Worm (Caenorhabditis elegans): ENCODE results near the gene EGAP1.1.

Gene EGAP1.1

DNA sequence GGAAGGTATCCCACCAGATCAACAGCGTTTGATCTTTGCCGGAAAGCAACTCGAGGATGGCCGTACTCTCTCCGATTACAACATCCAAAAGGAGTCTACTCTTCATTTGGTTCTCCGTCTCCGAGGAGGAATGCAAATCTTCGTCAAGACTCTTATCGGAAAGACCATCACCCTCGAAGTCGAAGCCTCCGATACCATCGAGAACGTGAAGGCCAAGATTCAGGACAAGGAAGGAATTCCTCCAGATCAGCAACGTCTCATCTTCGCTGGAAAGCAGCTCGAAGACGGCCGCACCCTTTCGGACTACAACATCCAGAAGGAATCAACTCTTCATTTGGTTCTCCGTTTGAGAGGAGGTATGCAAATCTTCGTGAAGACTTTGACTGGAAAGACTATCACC is 5.1 kb upstream of the EGAP1.1 start:
- TF ChIP-seq W03F9.2 (tag; optimal IDR thresholded peaks at IDR 0.05) (no peak), him-1 (tag; optimal IDR thresholded peaks at IDR 0.05) (no peak), dao-5 (tag; optimal IDR thresholded peaks at IDR 0.05) (no peak)

ce11 chrIII:5940525-5940974 is 3.5 kb upstream of the EGAP1.1 start:
- TF ChIP-seq him-1 (tag; optimal IDR thresholded peaks at IDR 0.05) (peak; percentile 17), W03F9.2 (tag; optimal IDR thresholded peaks at IDR 0.05) (peak; percentile 59), dao-5 (tag; optimal IDR thresholded peaks at IDR 0.05) (no peak)

DNA sequence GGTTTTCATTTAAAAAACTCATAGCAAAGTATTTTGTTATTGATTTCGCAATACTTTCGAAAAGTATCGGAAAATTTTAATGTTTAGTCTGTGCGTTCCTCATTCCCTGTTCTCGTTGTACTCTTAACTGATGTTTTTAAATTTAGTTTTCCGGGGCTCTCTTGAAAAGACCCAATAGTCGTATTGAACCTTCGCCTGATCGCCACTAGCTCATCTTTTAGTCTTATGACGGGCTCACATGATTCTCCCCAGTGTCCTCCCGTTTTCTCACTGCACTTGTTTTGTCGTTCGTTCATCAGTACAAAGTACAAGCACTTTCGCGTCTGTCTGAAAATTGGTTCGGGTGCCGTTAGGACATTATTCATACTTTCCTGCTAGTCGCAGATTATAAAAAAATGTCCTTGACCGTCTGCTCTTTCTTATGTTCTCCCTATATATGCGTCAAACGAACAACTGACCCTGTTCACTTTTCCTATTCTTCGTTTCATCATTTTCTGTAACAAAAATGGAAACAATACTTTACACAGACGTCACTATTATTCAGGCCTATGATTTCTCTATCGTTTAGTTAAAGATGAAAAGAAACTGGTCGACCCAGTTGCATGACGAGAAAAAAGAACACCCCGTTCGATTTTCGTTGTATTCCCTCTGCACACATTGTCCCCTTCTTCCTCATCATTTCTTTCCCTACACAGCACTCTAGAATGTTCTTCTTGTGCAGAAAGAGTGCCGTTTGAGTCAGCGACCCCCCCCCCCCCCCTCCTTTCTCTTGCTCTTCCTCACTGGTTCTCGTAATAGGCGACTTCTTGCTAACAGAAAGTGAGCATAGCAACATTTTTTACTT is 2.7 kb upstream of the EGAP1.1 start, which contains the start of gene ubq-1:
Gene ubq-1 (plus strand): TSS at position 802 of the 844 bp plus-strand sequence.
- TF ChIP-seq dao-5 (tag; optimal IDR thresholded peaks at IDR 0.05) (no peak), him-1 (tag; optimal IDR thresholded peaks at IDR 0.05) (no peak), W03F9.2 (tag; optimal IDR thresholded peaks at IDR 0.05) (no peak)

- TF ChIP-seq W03F9.2 (tag; optimal IDR thresholded peaks at IDR 0.05) = peak; percentile 11
- no peak for TF ChIP-seq him-1 (tag; optimal IDR thresholded peaks at IDR 0.05)
Measured at ce11 chrIII:5938790-5939452, 1.9 kb upstream of the EGAP1.1 start.

DNA sequence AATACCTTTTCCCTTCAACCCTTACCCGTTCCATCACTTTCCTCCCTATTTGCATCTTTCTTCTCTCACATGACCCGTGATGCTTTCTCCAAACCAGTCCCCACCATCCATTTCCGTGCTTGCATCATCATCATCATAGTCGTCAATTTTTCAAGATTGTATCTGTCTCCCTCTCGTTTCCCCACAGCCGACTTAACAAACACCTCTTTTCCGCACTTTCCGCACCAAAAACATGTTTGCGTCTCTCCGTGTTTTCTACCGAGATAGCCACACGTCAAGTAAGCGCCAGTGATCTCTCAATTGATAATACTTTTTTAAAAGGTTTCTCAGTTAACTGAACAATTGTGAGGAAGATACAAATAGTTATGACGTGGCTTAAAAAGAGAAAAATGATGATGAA is 993 bp upstream of the EGAP1.1 start:
- TF ChIP-seq him-1 (tag; optimal IDR thresholded peaks at IDR 0.05) (no peak), W03F9.2 (tag; optimal IDR thresholded peaks at IDR 0.05) (peak; percentile 62), dao-5 (tag; optimal IDR thresholded peaks at IDR 0.05) (no peak)

ce11 chrIII:5934138-5934658 is 2.8 kb downstream of the EGAP1.1 start:
- TF ChIP-seq dao-5 (tag; optimal IDR thresholded peaks at IDR 0.05) (no peak), him-1 (tag; optimal IDR thresholded peaks at IDR 0.05) (no peak)

ce11 chrIII:5932853-5933252 is 4.2 kb downstream of the EGAP1.1 start, which contains the start of gene zmp-1:
TSS of gene zmp-1 (minus strand) at chrIII:5932953.
- TF ChIP-seq W03F9.2 (tag; optimal IDR thresholded peaks at IDR 0.05) (no peak), dao-5 (tag; optimal IDR thresholded peaks at IDR 0.05) (no peak), him-1 (tag; optimal IDR thresholded peaks at IDR 0.05) (no peak)

DNA sequence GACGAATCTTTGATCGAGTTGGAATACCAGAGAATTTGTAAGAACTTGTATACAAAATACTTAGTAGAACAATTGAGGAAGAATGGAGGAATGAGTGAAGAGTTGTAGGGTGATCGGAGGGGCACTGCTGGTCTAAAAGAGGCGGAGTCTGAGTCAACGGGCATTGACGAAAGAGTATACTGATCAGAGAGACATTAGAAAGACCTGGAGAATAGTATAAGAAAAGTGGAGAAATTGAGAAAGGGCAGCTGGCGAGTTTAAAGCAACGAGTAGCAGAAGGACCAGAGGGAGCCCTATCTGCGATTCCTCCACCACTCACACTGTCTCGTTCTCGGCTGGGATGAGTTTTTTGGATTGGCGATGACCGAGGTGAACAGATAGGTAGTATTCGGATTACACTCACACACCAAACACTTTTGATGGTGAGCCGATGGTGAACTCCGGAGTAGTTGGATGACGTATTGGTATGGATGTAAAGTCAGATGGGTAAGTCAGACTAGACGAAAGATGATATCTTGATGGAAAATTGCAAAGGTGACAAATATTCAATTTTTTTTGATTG is 5.5 kb downstream of the EGAP1.1 start, which contains the start of gene EGAP1.5:
Gene EGAP1.5 (plus strand): TSS at position 289 of the 562 bp plus-strand sequence.
- no peak for TF ChIP-seq him-1 (tag; optimal IDR thresholded peaks at IDR 0.05)
- no peak for TF ChIP-seq dao-5 (tag; optimal IDR thresholded peaks at IDR 0.05)
- TF ChIP-seq W03F9.2 (tag; optimal IDR thresholded peaks at IDR 0.05) = no peak

- no peak for TF ChIP-seq W03F9.2 (tag; optimal IDR thresholded peaks at IDR 0.05)
- TF ChIP-seq dao-5 (tag; optimal IDR thresholded peaks at IDR 0.05) = no peak
- TF ChIP-seq him-1 (tag; optimal IDR thresholded peaks at IDR 0.05) = no peak
Measured at ce11 chrIII:5930659-5931058, 6.4 kb downstream of the EGAP1.1 start.

ce11 chrIII:5925724-5926123 is 11.3 kb downstream of the EGAP1.1 start, which contains the start of the genes dnc-2 and bcl-7:
TSS of gene dnc-2 (minus strand) at chrIII:5925756.
TSS of gene bcl-7 (plus strand) at chrIII:5926086.
- peak; percentile 8 for TF ChIP-seq W03F9.2 (tag; optimal IDR thresholded peaks at IDR 0.05)
- TF ChIP-seq dao-5 (tag; optimal IDR thresholded peaks at IDR 0.05) = no peak
- no peak for TF ChIP-seq him-1 (tag; optimal IDR thresholded peaks at IDR 0.05)

ce11 chrIII:5922236-5922635 is 14.8 kb downstream of the EGAP1.1 start:
- no peak for TF ChIP-seq dao-5 (tag; optimal IDR thresholded peaks at IDR 0.05)
- no peak for TF ChIP-seq W03F9.2 (tag; optimal IDR thresholded peaks at IDR 0.05)
- no peak for TF ChIP-seq him-1 (tag; optimal IDR thresholded peaks at IDR 0.05)

DNA sequence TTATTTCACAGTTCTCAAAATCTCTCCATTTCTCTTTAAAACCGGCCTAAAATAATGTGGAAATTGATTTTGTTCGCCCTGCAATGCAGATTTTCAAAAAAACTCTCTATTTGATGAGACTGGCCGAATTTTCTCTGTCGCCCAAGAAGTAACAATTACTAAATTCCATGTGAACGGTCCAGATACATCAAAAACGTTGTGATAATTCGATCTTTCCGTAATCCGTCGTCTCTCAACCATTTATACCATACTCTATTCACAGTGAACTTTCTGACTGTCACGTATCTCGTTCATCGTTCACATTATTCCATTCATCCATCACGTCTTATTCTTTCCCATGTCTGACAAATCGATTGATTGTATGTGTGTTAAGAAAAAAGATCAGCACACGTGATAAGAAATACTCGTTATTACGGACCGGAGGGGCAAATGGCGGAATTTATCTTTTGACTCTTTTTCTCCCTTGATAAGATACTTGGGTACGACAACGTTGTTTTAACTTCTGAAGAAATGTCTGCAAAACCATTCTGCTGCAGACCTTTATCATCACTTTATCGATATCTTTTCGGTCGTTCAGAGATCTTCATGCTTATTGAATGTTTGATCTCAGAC is 15.8 kb downstream of the EGAP1.1 start:
- TF ChIP-seq him-1 (tag; optimal IDR thresholded peaks at IDR 0.05) (no peak), dao-5 (tag; optimal IDR thresholded peaks at IDR 0.05) (no peak), W03F9.2 (tag; optimal IDR thresholded peaks at IDR 0.05) (no peak)

ce11 chrIII:5919799-5920387 is 17.1 kb downstream of the EGAP1.1 start, which contains the start of the genes tdo-2 and C28H8.2:
TSS of gene tdo-2 (minus strand) at chrIII:5919955.
TSS of gene C28H8.2 (plus strand) at chrIII:5920322.
- TF ChIP-seq W03F9.2 (tag; optimal IDR thresholded peaks at IDR 0.05) (no peak), dao-5 (tag; optimal IDR thresholded peaks at IDR 0.05) (no peak), him-1 (tag; optimal IDR thresholded peaks at IDR 0.05) (no peak)

Measured in whole organism, L4/young adult.